Fruit fly (Drosophila melanogaster) whole organism, wandering third instar larva: ENCODE data around the gene Osi7.

ENCODE experiments used
- Abd-B ChIP-seq: fragments of >200 bp; optimal IDR thresholded peaks from 2 replicates; lab custom pipeline; 2017; ENCODE audit warnings: missing biosample characterization, missing genetic modification characterization
- CG32264 ChIP-seq: fragments of 200-800 bp; sonication (Bioruptor generic); optimal IDR thresholded peaks from 2 replicates; lab custom pipeline; 2016; ENCODE audit warnings: missing biosample characterization, missing genetic modification characterization
- CrebA ChIP-seq: fragments of 200-800 bp; sonication (Bioruptor generic); optimal IDR thresholded peaks from 2 replicates; lab custom pipeline; 2016; ENCODE audit warnings: missing biosample characterization, mild to moderate bottlenecking, missing genetic modification characterization, borderline replicate concordance
- Dfd ChIP-seq: fragments of >200 bp; optimal IDR thresholded peaks from 2 replicates; lab custom pipeline; 2017; ENCODE audit warnings: missing biosample characterization, missing genetic modification characterization
- GATAd ChIP-seq: sonication (Bioruptor generic); optimal IDR thresholded peaks from 2 replicates; lab custom pipeline; 2016; ENCODE audit warnings: missing biosample characterization, missing genetic modification characterization
- HLH106 ChIP-seq: fragments of 200-800 bp; optimal IDR thresholded peaks from 3 replicates; lab custom pipeline; 2019; ENCODE audit warnings: missing biosample characterization, mild to moderate bottlenecking, missing genetic modification characterization, moderate library complexity
- Hnf4 ChIP-seq: fragments of 200-800 bp; sonication (Bioruptor generic); optimal IDR thresholded peaks from 2 replicates; lab custom pipeline; 2016; ENCODE audit warnings: missing biosample characterization, mild to moderate bottlenecking, missing genetic modification characterization
- Hr83 ChIP-seq: fragments of 200-300 bp; sonication (Bioruptor generic); optimal IDR thresholded peaks from 2 replicates; lab custom pipeline; 2016; ENCODE audit warnings: missing biosample characterization, mild to moderate bottlenecking, missing genetic modification characterization, moderate library complexity; ENCODE audit not compliant: poor library complexity, severe bottlenecking
- Mio ChIP-seq: sonication (Bioruptor generic); optimal IDR thresholded peaks from 2 replicates; lab custom pipeline; 2016; ENCODE audit warnings: missing biosample characterization, missing genetic modification characterization
- Myc ChIP-seq: fragments of >200 bp; optimal IDR thresholded peaks from 2 replicates; lab custom pipeline; 2017
- N ChIP-seq: fragments of >200 bp; optimal IDR thresholded peaks from 2 replicates; lab custom pipeline; 2018; ENCODE audit warnings: missing biosample characterization, missing external identifiers, missing genetic modification characterization
- Rel ChIP-seq, 2 experiments: fragments of 200-800 bp; sonication (Bioruptor generic) in 1 of 2; optimal IDR thresholded peaks; 2 replicates in 1 of 2; 3 replicates in 1 of 2; lab custom pipeline; 2016 to 2019; ENCODE audit warnings: mild to moderate bottlenecking in 2 of 2, missing biosample characterization in 2 of 2, missing genetic modification characterization in 2 of 2, moderate library complexity in 1 of 2
- Vsx2 ChIP-seq: fragments of 200-300, 225-300 bp; sonication (Bioruptor generic); optimal IDR thresholded peaks from 2 replicates; lab custom pipeline; 2018; ENCODE audit warnings: missing biosample characterization, missing genetic modification characterization; ENCODE audit not compliant: partially characterized antibody
- brk ChIP-seq: fragments of 200-800 bp; sonication (Bioruptor generic); optimal IDR thresholded peaks from 2 replicates; lab custom pipeline; 2016; ENCODE audit warnings: missing biosample characterization, mild to moderate bottlenecking, missing genetic modification characterization
- dl ChIP-seq, 2 experiments: fragments of 175-275, 200-275 bp in 1 of 2; fragments of 200-275 bp in 1 of 2; sonication (Bioruptor generic); optimal IDR thresholded peaks; lab custom pipeline; 2018; ENCODE audit warnings: mild to moderate bottlenecking in 2 of 2, missing biosample characterization in 2 of 2, missing genetic modification characterization in 2 of 2, moderate library complexity in 2 of 2; ENCODE audit not compliant: partially characterized antibody in 2 of 2, insufficient read depth in 1 of 2
- dmrt93B ChIP-seq: fragments of 200-800 bp; sonication (Bioruptor generic); optimal IDR thresholded peaks from 2 replicates; lab custom pipeline; 2018; ENCODE audit warnings: missing biosample characterization, mild to moderate bottlenecking, missing genetic modification characterization
- dsf ChIP-seq: sonication (Bioruptor generic); optimal IDR thresholded peaks from 2 replicates; lab custom pipeline; 2016; ENCODE audit warnings: missing biosample characterization, missing genetic modification characterization, borderline replicate concordance
- ey ChIP-seq: fragments of 200-800 bp; sonication (Bioruptor generic); optimal IDR thresholded peaks from 2 replicates; lab custom pipeline; 2016; ENCODE audit warnings: missing biosample characterization, missing genetic modification characterization
- foxo ChIP-seq, 2 experiments: fragments of 200-800 bp; sonication (Bioruptor generic); optimal IDR thresholded peaks; 2 replicates in 1 of 2; 3 replicates in 1 of 2; lab custom pipeline; 2016 to 2017; ENCODE audit warnings: missing biosample characterization in 2 of 2, missing genetic modification characterization in 2 of 2
- fru ChIP-seq: fragments of 200-800 bp; sonication (Bioruptor generic); optimal IDR thresholded peaks from 3 replicates; lab custom pipeline; 2016; ENCODE audit warnings: missing biosample characterization, mild to moderate bottlenecking, missing genetic modification characterization
- h ChIP-seq: fragments of 200-800 bp; sonication (Bioruptor generic); optimal IDR thresholded peaks from 3 replicates; lab custom pipeline; 2016; ENCODE audit warnings: missing biosample characterization, mild to moderate bottlenecking, missing genetic modification characterization
- jim ChIP-seq: fragments of 175-275, 200-325 bp; sonication (Bioruptor generic); optimal IDR thresholded peaks from 2 replicates; lab custom pipeline; 2016; ENCODE audit warnings: missing biosample characterization, mild to moderate bottlenecking, missing genetic modification characterization
- lola ChIP-seq: fragments of >200 bp; optimal IDR thresholded peaks from 2 replicates; lab custom pipeline; 2017; ENCODE audit warnings: missing biosample characterization, missing genetic modification characterization
- psq ChIP-seq: fragments of 200-800 bp; sonication (Bioruptor generic); optimal IDR thresholded peaks from 3 replicates; lab custom pipeline; 2017; ENCODE audit warnings: missing biosample characterization, mild to moderate bottlenecking, missing genetic modification characterization, moderate library complexity
- rgr ChIP-seq: fragments of 200-800 bp; sonication (Bioruptor generic); optimal IDR thresholded peaks from 3 replicates; lab custom pipeline; 2016; ENCODE audit warnings: missing biosample characterization, mild to moderate bottlenecking, missing genetic modification characterization
- sage ChIP-seq: fragments of 200-800 bp; sonication (Bioruptor generic); optimal IDR thresholded peaks from 2 replicates; lab custom pipeline; 2016; ENCODE audit warnings: missing biosample characterization, mild to moderate bottlenecking, missing genetic modification characterization
- sv ChIP-seq: fragments of 200-800 bp; sonication (Bioruptor generic); optimal IDR thresholded peaks from 3 replicates; lab custom pipeline; 2016; ENCODE audit warnings: missing biosample characterization, missing genetic modification characterization
- usp ChIP-seq: fragments of >200 bp; optimal IDR thresholded peaks from 2 replicates; lab custom pipeline; 2017; ENCODE audit warnings: missing biosample characterization, missing genetic modification characterization

Gene Osi7

DNA sequence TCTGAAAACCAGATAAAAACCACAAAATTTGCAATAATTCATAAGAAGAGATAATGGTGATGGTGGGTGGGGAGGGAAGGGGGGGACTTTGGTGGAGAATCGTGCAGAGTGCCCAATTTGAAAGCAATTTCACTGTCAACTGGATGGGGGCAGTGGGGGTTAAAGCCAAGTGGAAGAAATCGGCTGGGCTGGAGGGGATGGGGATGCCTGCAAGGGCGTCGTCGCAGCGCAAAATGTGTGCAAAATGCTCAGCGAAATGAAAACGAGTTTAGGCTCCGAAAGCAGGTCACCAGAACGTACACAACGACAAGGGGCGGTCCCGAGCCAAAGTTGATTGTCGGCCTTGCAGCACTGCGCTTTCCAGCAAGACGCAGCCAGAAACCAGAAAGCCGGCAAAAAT, 4.0 kb downstream of the Osi7 start:
- TF ChIP-seq psq (GFP tag; lab: Kevin White, UChicago) (no peak), CrebA (GFP tag; lab: Kevin White, UChicago) (no peak), Myc (lab: Kevin White, UChicago) (no peak), dsf (GFP tag; lab: Kevin White, UChicago) (no peak), Rel (GFP tag; optimal IDR thresholded peaks at IDR 0.05; lab: Kevin White, UChicago) (no peak), Rel (tag; optimal IDR thresholded peaks at IDR 0.05; lab: Kevin White, UChicago) (no peak), foxo (GFP tag; optimal IDR thresholded peaks at IDR 0.05; lab: Kevin White, UChicago) (no peak), ey (GFP tag; lab: Kevin White, UChicago) (no peak)

DNA sequence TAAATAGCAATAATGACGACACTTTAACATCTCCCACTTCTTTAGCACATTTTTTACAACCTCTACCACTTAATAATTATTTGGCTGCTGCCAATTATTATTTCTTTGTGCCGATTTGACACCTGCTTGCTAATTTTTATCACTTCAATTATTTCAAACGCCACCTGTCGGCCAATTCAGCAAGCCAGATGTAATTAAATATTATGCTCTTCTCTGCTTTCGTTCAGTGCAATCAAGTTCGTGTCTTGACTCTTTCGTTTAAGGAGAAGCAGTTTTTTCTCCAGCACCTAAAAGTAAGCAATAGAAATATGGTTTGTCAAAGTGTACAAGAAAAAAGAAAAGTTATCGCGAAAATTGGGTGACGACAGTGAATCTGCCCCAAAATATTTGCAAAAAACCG, 5.6 kb downstream of the Osi7 start:
- TF ChIP-seq Dfd (GFP tag; lab: Kevin White, UChicago) = no peak
- TF ChIP-seq dmrt93B = no peak
- TF ChIP-seq Mio (GFP tag; lab: Kevin White, UChicago) = no peak
- TF ChIP-seq GATAd (GFP tag; lab: Kevin White, UChicago) = no peak
- TF ChIP-seq CrebA (GFP tag; lab: Kevin White, UChicago) = no peak
- TF ChIP-seq fru (GFP tag; lab: Kevin White, UChicago) = no peak
- no peak for TF ChIP-seq sage (GFP tag; lab: Kevin White, UChicago)
- TF ChIP-seq Myc (lab: Kevin White, UChicago) = peak; percentile 38

DNA sequence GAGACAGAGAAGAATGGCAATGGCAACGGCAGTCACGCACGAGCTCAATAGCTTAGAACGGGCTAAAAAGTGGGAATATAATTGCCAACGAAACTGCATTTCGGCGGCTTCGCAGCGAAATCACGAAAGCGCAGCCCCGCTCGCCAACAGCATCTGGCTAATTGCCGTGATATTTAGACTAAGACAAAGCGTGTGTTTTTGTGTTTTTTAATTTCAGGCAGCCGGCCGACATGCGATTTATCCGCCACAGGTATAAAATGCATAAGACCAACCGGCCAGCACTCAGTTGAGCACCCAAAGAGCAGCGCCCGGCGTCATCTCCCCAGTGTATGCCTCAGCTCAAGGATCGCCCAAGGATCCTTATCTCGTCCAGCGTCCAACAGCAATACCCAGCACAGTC, 6.1 kb downstream of the Osi7 start, which contains the start of gene Osi8:
TSS of gene Osi8 (plus strand) at position 301 of the 400 bp plus-strand sequence.
- no peak for TF ChIP-seq sv
- no peak for TF ChIP-seq Abd-B
- no peak for TF ChIP-seq lola (GFP tag; lab: Kevin White, UChicago)
- TF ChIP-seq rgr (GFP tag; lab: Kevin White, UChicago) = no peak
- no peak for TF ChIP-seq Vsx2 (GFP tag; lab: Kevin White, UChicago)
- TF ChIP-seq CG32264 (GFP tag; lab: Kevin White, UChicago) = no peak

DNA sequence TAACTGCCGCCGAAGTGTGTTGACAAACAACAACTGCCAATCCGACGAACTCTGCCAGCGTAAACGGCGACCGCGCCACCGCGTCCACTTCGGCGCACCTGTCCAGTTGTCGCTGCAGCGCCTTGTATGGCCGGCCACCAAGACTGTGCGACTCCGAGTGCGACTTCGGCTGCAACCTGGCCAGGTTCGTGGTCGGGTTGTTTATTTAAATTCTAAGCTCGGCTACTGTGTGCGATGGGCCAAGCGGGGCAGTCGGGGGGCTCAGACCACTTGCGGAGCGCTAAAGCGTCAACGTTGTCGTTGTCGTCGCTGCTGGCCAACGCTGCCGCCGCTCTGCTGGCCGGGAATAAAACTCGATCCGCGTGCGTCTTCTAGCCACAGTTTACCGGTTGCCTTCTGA, 11.0 kb downstream of the Osi7 start, which contains the start of gene Osi9:
TSS of gene Osi9 (plus strand) at position 375 of the 400 bp plus-strand sequence.
- TF ChIP-seq brk (GFP tag; lab: Kevin White, UChicago) (no peak), dl (GFP tag; optimal IDR thresholded peaks at IDR 0.05; lab: Kevin White, UChicago; ENCODE audit: insufficient read depth in 1 of 2, partially characterized antibody in 2 of 2) (no peak), fru (GFP tag; lab: Kevin White, UChicago) (no peak), CrebA (GFP tag; lab: Kevin White, UChicago) (no peak), sage (GFP tag; lab: Kevin White, UChicago) (no peak), HLH106 (tag; lab: Kevin White, UChicago) (no peak), psq (GFP tag; lab: Kevin White, UChicago) (no peak), h (GFP tag; lab: Kevin White, UChicago) (no peak), Hnf4 (GFP tag; lab: Kevin White, UChicago) (no peak), Rel (GFP tag; optimal IDR thresholded peaks at IDR 0.05; lab: Kevin White, UChicago) (no peak), Rel (tag; optimal IDR thresholded peaks at IDR 0.05; lab: Kevin White, UChicago) (no peak), N (GFP tag; lab: Kevin White, UChicago) (no peak)

DNA sequence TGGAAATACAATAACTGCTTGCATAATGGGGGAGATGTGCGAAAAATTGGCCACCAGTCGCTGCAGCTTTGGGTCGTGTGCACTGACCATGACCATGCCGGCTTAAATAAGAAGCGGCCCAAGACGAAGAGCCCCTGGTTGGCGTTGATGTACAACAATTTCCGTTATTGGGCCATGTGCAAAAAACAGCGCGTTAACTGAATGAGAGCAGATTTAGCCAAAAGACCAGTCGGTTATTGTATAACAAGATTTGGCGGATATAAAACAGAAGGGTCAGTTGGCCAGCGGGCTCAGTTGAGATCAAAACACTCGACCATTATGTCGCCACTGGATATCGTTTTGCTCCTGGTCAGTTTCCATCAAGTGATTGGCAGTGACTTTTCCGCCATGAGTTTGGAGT, 14.9 kb downstream of the Osi7 start, which contains the start of gene Osi10a:
TSS of gene Osi10a (plus strand) at position 301 of the 400 bp plus-strand sequence.
- TF ChIP-seq ey (GFP tag; lab: Kevin White, UChicago) = no peak
- no peak for TF ChIP-seq usp
- no peak for TF ChIP-seq dsf (GFP tag; lab: Kevin White, UChicago)
- TF ChIP-seq Hr83 (GFP tag; lab: Kevin White, UChicago) = no peak
- TF ChIP-seq GATAd (GFP tag; lab: Kevin White, UChicago) = no peak
- TF ChIP-seq Abd-B = no peak
- TF ChIP-seq jim (GFP tag; lab: Kevin White, UChicago) = no peak
- no peak for TF ChIP-seq psq (GFP tag; lab: Kevin White, UChicago)

DNA sequence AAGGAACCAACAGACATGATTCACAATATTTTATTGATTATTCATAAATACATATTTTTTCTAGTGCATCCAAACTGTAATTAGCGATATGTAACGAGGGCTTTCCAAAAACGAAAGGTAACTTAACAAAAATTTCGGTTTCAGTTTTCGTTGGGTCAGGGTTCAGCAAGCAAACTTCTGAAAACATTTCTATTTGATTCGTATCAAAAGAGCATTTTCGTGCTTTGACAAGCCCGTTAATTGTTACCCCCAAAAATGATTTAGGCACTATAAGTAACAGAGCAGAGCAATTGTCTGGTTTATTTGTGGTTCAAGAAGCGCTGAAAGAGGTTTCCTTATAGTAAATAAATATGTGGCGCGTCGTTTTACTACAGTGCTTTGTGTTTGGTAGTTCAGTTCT, 17.1 kb downstream of the Osi7 start, which contains the start of gene Osi10b:
TSS of gene Osi10b (plus strand) at position 301 of the 400 bp plus-strand sequence.
- TF ChIP-seq fru (GFP tag; lab: Kevin White, UChicago) = no peak
